Worm (Caenorhabditis elegans): ENCODE data around the gene Y9C9A.8.

Gene Y9C9A.8

DNA sequence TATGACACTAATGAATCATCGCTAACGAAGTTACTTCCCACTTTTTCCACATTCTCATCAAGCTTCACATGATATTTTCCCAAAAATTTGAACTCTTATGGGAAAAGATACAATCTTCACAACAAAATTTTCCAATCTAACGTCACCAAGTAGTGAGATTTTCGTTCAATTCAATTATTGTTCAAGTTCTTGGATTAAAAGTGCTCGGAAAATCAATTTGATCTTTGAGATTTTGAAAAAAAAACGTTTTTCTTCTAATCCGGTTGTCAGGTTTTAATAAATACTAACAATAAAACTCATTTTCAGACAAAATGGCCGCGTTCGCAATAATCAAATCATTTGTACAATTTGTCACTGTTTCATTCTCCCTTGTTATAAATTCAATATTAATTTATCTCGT lies 4.0 kb downstream of the Y9C9A.8 start, which contains the start of gene str-153:
TSS of gene str-153 (plus strand) at position 301 of the 400 bp plus-strand sequence.
- TF ChIP-seq Y55F3AM.14 (GFP tag; optimal IDR thresholded peaks at IDR 0.05), result no peak
- no peak for TF ChIP-seq unc-39 (tag; optimal IDR thresholded peaks at IDR 0.05)
- no peak for TF ChIP-seq elt-1 (tag; optimal IDR thresholded peaks at IDR 0.05)
- no peak for TF ChIP-seq mbf-1 (tag; optimal IDR thresholded peaks at IDR 0.05)
- TF ChIP-seq unc-55 (GFP tag; optimal IDR thresholded peaks at IDR 0.05), result no peak
- TF ChIP-seq ama-1 (optimal IDR thresholded peaks at IDR 0.05), result no peak
- TF ChIP-seq nhr-6 (tag; optimal IDR thresholded peaks at IDR 0.05), result no peak
- TF ChIP-seq snpc-4 (tag; optimal IDR thresholded peaks at IDR 0.05), result no peak
- no peak for TF ChIP-seq lin-11 (tag; optimal IDR thresholded peaks at IDR 0.05)
- TF ChIP-seq ceh-16 (tag; optimal IDR thresholded peaks at IDR 0.05), result no peak
- TF ChIP-seq egl-27 (tag; optimal IDR thresholded peaks at IDR 0.05), result no peak
- no peak for TF ChIP-seq ceh-82 (tag; optimal IDR thresholded peaks at IDR 0.05)
- no peak for TF ChIP-seq skn-1 (tag; optimal IDR thresholded peaks at IDR 0.05)

DNA sequence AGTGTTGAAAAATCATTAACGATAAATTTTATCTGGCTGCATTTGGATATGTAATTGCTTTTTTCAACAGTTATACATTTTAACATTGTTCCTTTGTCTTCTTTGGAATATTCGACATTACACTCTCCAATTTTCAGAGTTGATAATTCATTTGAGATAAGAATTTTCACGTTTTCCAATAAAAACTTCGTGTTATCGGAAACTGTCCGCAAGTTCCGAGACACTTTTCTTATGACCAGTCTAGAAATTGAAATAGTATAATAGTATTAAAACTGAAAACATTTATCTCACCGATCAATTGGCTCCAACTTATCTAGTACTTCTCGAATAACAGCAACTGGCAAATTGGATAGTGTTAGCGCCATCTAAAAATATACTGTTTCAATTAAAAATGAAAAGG lies 7.5 kb downstream of the Y9C9A.8 start, which contains the start of gene fbxa-86:
TSS of gene fbxa-86 (minus strand) at position 367 of the 400 bp plus-strand sequence.
- TF ChIP-seq fos-1 (tag; optimal IDR thresholded peaks at IDR 0.05) (peak; percentile 69), ZK546.5 (tag; optimal IDR thresholded peaks at IDR 0.05) (no peak)

DNA sequence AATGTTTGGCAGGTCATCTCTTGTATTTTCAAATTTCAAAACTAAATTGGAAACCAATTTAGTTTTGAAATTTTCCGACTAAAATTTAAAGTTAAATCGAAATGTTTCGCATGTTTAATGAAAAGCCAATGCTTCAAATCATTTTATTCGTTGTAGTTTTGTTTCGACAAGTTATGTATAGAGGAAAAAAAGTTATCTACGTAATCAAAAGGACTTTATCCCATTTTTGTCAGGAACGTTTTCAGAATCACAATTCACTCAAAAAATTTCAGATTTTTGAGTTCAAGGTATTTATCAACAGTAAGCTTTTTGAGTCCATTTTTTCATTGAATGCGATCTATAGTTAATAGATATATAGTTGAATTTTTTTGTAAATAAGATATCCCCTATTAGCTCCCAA lies 8.5 kb downstream of the Y9C9A.8 start, which contains the start of gene str-168:
TSS of gene str-168 (plus strand) at position 301 of the 400 bp plus-strand sequence.
- TF ChIP-seq F13H6.1 (tag; optimal IDR thresholded peaks at IDR 0.05) (no peak), ama-1 (optimal IDR thresholded peaks at IDR 0.05) (no peak), mbf-1 (tag; optimal IDR thresholded peaks at IDR 0.05) (no peak), nhr-11 (tag; optimal IDR thresholded peaks at IDR 0.05) (no peak), nhr-25 (tag; optimal IDR thresholded peaks at IDR 0.05) (no peak)

DNA sequence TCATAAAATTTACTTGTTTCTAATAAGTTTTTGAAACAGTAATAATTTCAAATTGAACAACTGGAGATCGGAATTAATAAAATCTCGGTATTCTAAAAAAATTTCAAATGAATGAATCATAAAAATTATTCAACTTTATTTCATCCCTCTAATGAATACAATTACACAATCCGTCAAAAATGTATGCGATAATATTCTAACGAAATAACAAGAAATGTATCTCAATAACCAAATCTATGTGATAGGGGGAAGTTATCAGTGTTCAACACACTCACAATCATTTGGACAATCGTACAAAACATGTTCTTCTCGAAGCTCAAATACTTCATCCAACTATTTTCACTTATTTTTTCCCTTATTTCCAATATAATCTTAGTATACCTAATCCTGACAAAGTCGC lies 11.5 kb downstream of the Y9C9A.8 start, which contains the start of gene Y9C9A.5:
TSS of gene Y9C9A.5 (plus strand) at position 301 of the 400 bp plus-strand sequence.
- TF ChIP-seq lin-13 (GFP tag; optimal IDR thresholded peaks at IDR 0.05) (no peak), nhr-237 (tag; optimal IDR thresholded peaks at IDR 0.05) (no peak), nhr-6 (tag; optimal IDR thresholded peaks at IDR 0.05) (no peak), lsy-2 (tag; optimal IDR thresholded peaks at IDR 0.05) (no peak)

DNA sequence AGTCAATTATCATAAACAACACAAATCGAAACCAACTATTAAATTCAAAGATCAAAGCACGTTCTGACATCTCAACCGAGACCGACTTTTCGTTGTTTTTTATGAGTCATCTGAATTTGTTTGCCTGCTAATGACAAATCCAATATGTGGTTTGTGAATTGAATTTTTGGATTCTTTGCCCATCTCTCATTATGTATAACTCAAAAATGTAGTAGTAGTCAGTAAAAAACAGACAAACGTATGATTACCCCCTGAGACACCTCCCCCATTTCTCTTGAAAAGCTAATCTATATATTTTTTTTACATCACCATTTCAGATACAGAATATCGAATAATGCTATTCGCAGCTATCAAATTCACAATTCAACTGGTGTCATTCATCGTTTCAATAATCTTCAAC lies 15.6 kb downstream of the Y9C9A.8 start, which contains the start of gene str-169:
TSS of gene str-169 (plus strand) at position 301 of the 400 bp plus-strand sequence.
- TF ChIP-seq nhr-25 (tag; optimal IDR thresholded peaks at IDR 0.05) (no peak), C34F6.9 (tag; optimal IDR thresholded peaks at IDR 0.05) (no peak), mab-5 (tag; optimal IDR thresholded peaks at IDR 0.05) (no peak), nhr-12 (tag; optimal IDR thresholded peaks at IDR 0.05) (no peak), alr-1 (tag; optimal IDR thresholded peaks at IDR 0.05) (no peak), blmp-1 (tag; optimal IDR thresholded peaks at IDR 0.05; ENCODE audit: insufficient read depth) (no peak), ceh-16 (tag; optimal IDR thresholded peaks at IDR 0.05) (no peak), F13H6.1 (tag; optimal IDR thresholded peaks at IDR 0.05) (no peak), mdl-1 (tag; optimal IDR thresholded peaks at IDR 0.05) (no peak), lin-13 (GFP tag; optimal IDR thresholded peaks at IDR 0.05) (no peak), unc-55 (GFP tag; optimal IDR thresholded peaks at IDR 0.05) (no peak)

DNA sequence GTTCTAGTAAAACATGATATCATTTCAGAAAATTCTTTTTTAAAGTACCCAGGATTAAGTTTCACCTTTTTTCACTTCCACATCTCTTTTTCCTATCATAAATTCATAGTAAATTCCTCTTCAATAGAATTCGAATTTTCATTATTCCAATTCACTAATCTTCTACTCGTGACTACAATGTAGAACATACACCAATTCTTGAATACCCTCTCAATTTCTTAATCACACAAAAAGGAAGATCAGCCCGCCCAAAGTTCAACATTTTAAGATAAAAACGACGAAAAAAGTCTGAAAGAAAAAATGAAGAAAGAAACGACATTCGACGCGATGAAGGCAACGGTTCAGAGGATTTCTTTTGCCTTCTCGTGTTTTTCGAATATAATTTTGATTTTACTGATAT lies 23.7 kb downstream of the Y9C9A.8 start, which contains the start of gene str-163:
TSS of gene str-163 (plus strand) at position 301 of the 400 bp plus-strand sequence.
- TF ChIP-seq fos-1 (tag; optimal IDR thresholded peaks at IDR 0.05) (no peak), sma-9 (GFP tag; optimal IDR thresholded peaks at IDR 0.05) (no peak), sma-9 (tag; optimal IDR thresholded peaks at IDR 0.05) (no peak), ZK546.5 (tag; optimal IDR thresholded peaks at IDR 0.05) (no peak), blmp-1 (tag; optimal IDR thresholded peaks at IDR 0.05; ENCODE audit: insufficient read depth) (no peak), R02D3.7 (tag; optimal IDR thresholded peaks at IDR 0.05) (no peak), crh-2 (tag; optimal IDR thresholded peaks at IDR 0.05) (no peak), F13H6.1 (tag; optimal IDR thresholded peaks at IDR 0.05) (no peak)

DNA sequence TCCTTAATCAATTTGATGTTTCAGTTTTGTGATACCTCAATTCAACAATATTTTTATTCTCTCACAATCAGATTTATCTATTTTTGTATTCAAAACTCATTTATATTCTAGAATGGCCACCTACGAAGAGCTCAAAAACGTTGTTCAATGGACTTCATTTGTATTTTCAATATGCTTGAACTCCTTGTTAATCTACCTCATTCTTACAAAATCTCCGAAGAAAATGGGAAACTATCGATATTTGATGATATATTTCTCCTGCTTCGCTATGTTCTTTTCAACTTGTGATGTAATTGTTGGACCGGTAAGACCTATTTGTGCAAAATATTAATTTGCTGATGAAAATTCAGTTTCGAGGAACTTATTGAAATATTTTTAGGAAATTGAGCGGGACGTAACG lies 30.5 kb downstream of the Y9C9A.8 start, which contains the start of gene str-164:
TSS of gene str-164 (plus strand) at position 113 of the 400 bp plus-strand sequence.
- TF ChIP-seq unc-62 (GFP tag; optimal IDR thresholded peaks at IDR 0.05) (no peak), mdl-1 (tag; optimal IDR thresholded peaks at IDR 0.05) (no peak), crh-2 (tag; optimal IDR thresholded peaks at IDR 0.05) (no peak), elt-3 (tag; optimal IDR thresholded peaks at IDR 0.05) (no peak), nhr-77 (tag; optimal IDR thresholded peaks at IDR 0.05) (no peak), ceh-82 (tag; optimal IDR thresholded peaks at IDR 0.05) (no peak), nhr-6 (tag; optimal IDR thresholded peaks at IDR 0.05) (no peak), nhr-25 (tag; optimal IDR thresholded peaks at IDR 0.05) (no peak), lsy-2 (tag; optimal IDR thresholded peaks at IDR 0.05) (no peak), alr-1 (tag; optimal IDR thresholded peaks at IDR 0.05) (no peak), fos-1 (tag; optimal IDR thresholded peaks at IDR 0.05) (no peak), nhr-21 (tag; optimal IDR thresholded peaks at IDR 0.05) (no peak), ztf-11 (tag; optimal IDR thresholded peaks at IDR 0.05) (no peak), snpc-4 (tag; optimal IDR thresholded peaks at IDR 0.05) (no peak), gmeb-1 (tag; optimal IDR thresholded peaks at IDR 0.05) (no peak), egl-27 (tag; optimal IDR thresholded peaks at IDR 0.05) (no peak), ztf-1 (GFP tag; conservative IDR thresholded peaks at IDR 0.05) (no peak), skn-1 (tag; optimal IDR thresholded peaks at IDR 0.05) (no peak), mbf-1 (tag; optimal IDR thresholded peaks at IDR 0.05) (no peak), nhr-12 (tag; optimal IDR thresholded peaks at IDR 0.05) (no peak)

Data from whole organism, L2 larva.